Fruit fly (Drosophila melanogaster): Measurements from ENCODE around the gene CG17361.

Gene CG17361

dm6 chr3L:14004041-14004407, 7.0 kb downstream of the CG17361 start (continued):
- TF ChIP-seq CG14441 (GFP tag; IDR thresholded peaks at IDR 0.05): peak; percentile 50; the same call in 1 of the 2 replicates
- TF ChIP-seq lov (optimal IDR thresholded peaks at IDR 0.05): no peak
- TF ChIP-seq lov (GFP tag; IDR thresholded peaks at IDR 0.05): peak; percentile 82; the same call in 2 of the 3 replicates
- no peak for TF ChIP-seq CG8290 (GFP tag; optimal IDR thresholded peaks at IDR 0.05)
- TF ChIP-seq CG8290 (tag; optimal IDR thresholded peaks at IDR 0.05): peak; percentile 62 to 69
- TF ChIP-seq vvl (GFP tag; IDR thresholded peaks at IDR 0.05): peak; percentile 37; the same call in 1 of the 2 replicates
- no peak for TF ChIP-seq Dek (tag; optimal IDR thresholded peaks at IDR 0.05)
- peak; percentile 42; the same call in 1 of the 2 replicates for TF ChIP-seq nerfin-2 (GFP tag; IDR thresholded peaks at IDR 0.05; ENCODE audit: partially characterized antibody)
- TF ChIP-seq sna (GFP tag; IDR thresholded peaks at IDR 0.05; ENCODE audit: partially characterized antibody): no peak
- no peak for TF ChIP-seq bigmax (GFP tag; optimal IDR thresholded peaks at IDR 0.05)
- 0 out of 3 replicates have a peak, but pooled peaks have one; percentile 54 for TF ChIP-seq CG17361 (GFP tag; IDR thresholded peaks at IDR 0.05)
- TF ChIP-seq CG10959 (GFP tag; IDR thresholded peaks at IDR 0.05): 0 out of 2 replicates have a peak, but pooled peaks have one; percentile 28
- TF ChIP-seq Doc3 (GFP tag; IDR thresholded peaks at IDR 0.05; ENCODE audit: partially characterized antibody): no peak
- no peak for TF ChIP-seq so (GFP tag; IDR thresholded peaks at IDR 0.05)
- TF ChIP-seq pzg (GFP tag; optimal IDR thresholded peaks at IDR 0.05): peak; percentile 54
- TF ChIP-seq dpn (GFP tag; optimal IDR thresholded peaks at IDR 0.05): no peak
- TF ChIP-seq CG10979 (tag; optimal IDR thresholded peaks at IDR 0.05): no peak
- peak; percentile 58 for TF ChIP-seq caup (GFP tag; optimal IDR thresholded peaks at IDR 0.05; ENCODE audit: severe bottlenecking)
- TF ChIP-seq sug (tag; optimal IDR thresholded peaks at IDR 0.05): peak; percentile 21
- TF ChIP-seq kah (GFP tag; optimal IDR thresholded peaks at IDR 0.05): peak; percentile 50
- TF ChIP-seq zfh2 (GFP tag; optimal IDR thresholded peaks at IDR 0.05): no peak
- TF ChIP-seq Ssrp (tag; optimal IDR thresholded peaks at IDR 0.05): no peak
- TF ChIP-seq Dfd (GFP tag; optimal IDR thresholded peaks at IDR 0.05): no peak
- TF ChIP-seq scrt (GFP tag; optimal IDR thresholded peaks at IDR 0.05): peak; percentile 52
- peak; percentile 17 for TF ChIP-seq CG2116 (GFP tag; optimal IDR thresholded peaks at IDR 0.05)
- no peak for TF ChIP-seq CG8281 (tag; optimal IDR thresholded peaks at IDR 0.05)
- TF ChIP-seq HmgD (GFP tag; optimal IDR thresholded peaks at IDR 0.05): no peak
- no peak for TF ChIP-seq CG4820 (GFP tag; optimal IDR thresholded peaks at IDR 0.05)
- 0 out of 3 replicates have a peak, but pooled peaks have one; percentile 26 for TF ChIP-seq gce (GFP tag; IDR thresholded peaks at IDR 0.05)
- no peak for TF ChIP-seq ham (GFP tag; IDR thresholded peaks at IDR 0.05)
- TF ChIP-seq CG6813 (GFP tag; optimal IDR thresholded peaks at IDR 0.05): no peak
- no peak for TF ChIP-seq CG7928 (GFP tag; optimal IDR thresholded peaks at IDR 0.05)
- no peak for TF ChIP-seq Usf (GFP tag; optimal IDR thresholded peaks at IDR 0.05)
- peak; percentile 25; the same call in 1 of the 2 replicates for TF ChIP-seq bbx (GFP tag; IDR thresholded peaks at IDR 0.05; ENCODE audit: partially characterized antibody)
- TF ChIP-seq Eip74EF (GFP tag; optimal IDR thresholded peaks at IDR 0.05): no peak
- TF ChIP-seq CG8944 (GFP tag; optimal IDR thresholded peaks at IDR 0.05): no peak
- TF ChIP-seq Sin3A (optimal IDR thresholded peaks at IDR 0.05): no peak
- peak; percentile 61 for TF ChIP-seq CHES-1-like (GFP tag; optimal IDR thresholded peaks at IDR 0.05)
- TF ChIP-seq CG11696 (GFP tag; IDR thresholded peaks at IDR 0.05): no peak
- TF ChIP-seq CG12104 (GFP tag; optimal IDR thresholded peaks at IDR 0.05): no peak
- TF ChIP-seq stwl (tag; optimal IDR thresholded peaks at IDR 0.05): peak; percentile 16
- TF ChIP-seq HLHmδ (GFP tag; optimal IDR thresholded peaks at IDR 0.05): peak; percentile 68
- no peak for TF ChIP-seq CG18011 (GFP tag; optimal IDR thresholded peaks at IDR 0.05)
- TF ChIP-seq CG2875 (GFP tag; optimal IDR thresholded peaks at IDR 0.05): no peak
- peak; percentile 78 for TF ChIP-seq sd (tag; optimal IDR thresholded peaks at IDR 0.05)
- peak; percentile 12 for TF ChIP-seq oc (tag; optimal IDR thresholded peaks at IDR 0.05)
- peak; percentile 36 for TF ChIP-seq NfI (GFP tag; optimal IDR thresholded peaks at IDR 0.05)
- TF ChIP-seq Rfx (GFP tag; IDR thresholded peaks at IDR 0.05): peak; percentile 52
- TF ChIP-seq CG12769 (tag; optimal IDR thresholded peaks at IDR 0.05): peak; percentile 55
- TF ChIP-seq onecut (GFP tag; IDR thresholded peaks at IDR 0.05): peak; percentile 22; the same call in 1 of the 2 replicates
